Fruit fly (Drosophila melanogaster) whole organism, adult: ENCODE results near the gene CG13972.
A peak's percentile ranks its signal among the peaks of the same experiment; 100 is the strongest.

Source experiments
- CG12768 ChIP-seq: fragments of 200-800 bp; sonication (Bioruptor generic); optimal IDR thresholded peaks from 2 replicates; lab custom pipeline; 2017; ENCODE audit warnings: missing biosample characterization, missing genetic modification characterization, mild to moderate bottlenecking, moderate library complexity, missing genetic modification reagents
- CG1620 ChIP-seq: fragments of 200-800 bp; sonication (Bioruptor generic); optimal IDR thresholded peaks from 2 replicates; lab custom pipeline; 2016; ENCODE audit warnings: missing biosample characterization, missing genetic modification characterization
- CG33017 ChIP-seq: fragments of 200-800 bp; sonication (Bioruptor generic); optimal IDR thresholded peaks from 2 replicates; lab custom pipeline; 2018; ENCODE audit warnings: missing biosample characterization, mild to moderate bottlenecking, missing genetic modification characterization, moderate library complexity
- CG5204 ChIP-seq: fragments of 200-800 bp; sonication (Bioruptor generic); optimal IDR thresholded peaks from 2 replicates; lab custom pipeline; 2016; ENCODE audit warnings: missing biosample characterization, missing genetic modification characterization
- CG7045 ChIP-seq: fragments of 200-800 bp; sonication (Bioruptor generic); optimal IDR thresholded peaks from 2 replicates; lab custom pipeline; 2017; ENCODE audit warnings: missing biosample characterization, mild to moderate bottlenecking, missing genetic modification characterization
- CG7101 ChIP-seq: fragments of 200-800 bp; sonication (Bioruptor generic); optimal IDR thresholded peaks from 2 replicates; lab custom pipeline; 2018; ENCODE audit warnings: missing biosample characterization, mild to moderate bottlenecking, missing genetic modification characterization, moderate library complexity
- Clk ChIP-seq: fragments of 200-800 bp; sonication (Bioruptor generic); optimal IDR thresholded peaks from 2 replicates; lab custom pipeline; 2017; ENCODE audit warnings: missing biosample characterization, missing genetic modification characterization
- Mnt ChIP-seq: fragments of 200-800 bp; sonication (Bioruptor generic); optimal IDR thresholded peaks from 2 replicates; lab custom pipeline; 2016; ENCODE audit warnings: missing biosample characterization, mild to moderate bottlenecking, missing genetic modification characterization
- cic ChIP-seq: fragments of 200-800 bp; sonication (Bioruptor generic); optimal IDR thresholded peaks from 2 replicates; lab custom pipeline; 2017; ENCODE audit warnings: missing biosample characterization, mild to moderate bottlenecking, missing genetic modification characterization, moderate library complexity
- cnc ChIP-seq, 2 experiments: fragments of >200 bp; optimal IDR thresholded peaks; 2 replicates each; lab custom pipeline; 2017
- kay ChIP-seq: fragments of 200-800 bp; sonication (Bioruptor generic); peaks from one replicate; lab custom pipeline; 2016; ENCODE audit warnings: missing biosample characterization, missing genetic modification characterization, borderline replicate concordance
- ovo ChIP-seq: fragments of 200-800 bp; sonication (Bioruptor generic); optimal IDR thresholded peaks from 2 replicates; lab custom pipeline; 2016; ENCODE audit warnings: missing biosample characterization, missing genetic modification characterization
- tj ChIP-seq: fragments of 200-800 bp; sonication (Bioruptor generic); optimal IDR thresholded peaks from 3 replicates; lab custom pipeline; 2017; ENCODE audit warnings: missing biosample characterization, mild to moderate bottlenecking, missing genetic modification characterization, moderate library complexity
- toe ChIP-seq: fragments of 200-800 bp; sonication (Bioruptor generic); optimal IDR thresholded peaks from 2 replicates; lab custom pipeline; 2016; ENCODE audit warnings: missing biosample characterization, missing genetic modification characterization

DNA sequence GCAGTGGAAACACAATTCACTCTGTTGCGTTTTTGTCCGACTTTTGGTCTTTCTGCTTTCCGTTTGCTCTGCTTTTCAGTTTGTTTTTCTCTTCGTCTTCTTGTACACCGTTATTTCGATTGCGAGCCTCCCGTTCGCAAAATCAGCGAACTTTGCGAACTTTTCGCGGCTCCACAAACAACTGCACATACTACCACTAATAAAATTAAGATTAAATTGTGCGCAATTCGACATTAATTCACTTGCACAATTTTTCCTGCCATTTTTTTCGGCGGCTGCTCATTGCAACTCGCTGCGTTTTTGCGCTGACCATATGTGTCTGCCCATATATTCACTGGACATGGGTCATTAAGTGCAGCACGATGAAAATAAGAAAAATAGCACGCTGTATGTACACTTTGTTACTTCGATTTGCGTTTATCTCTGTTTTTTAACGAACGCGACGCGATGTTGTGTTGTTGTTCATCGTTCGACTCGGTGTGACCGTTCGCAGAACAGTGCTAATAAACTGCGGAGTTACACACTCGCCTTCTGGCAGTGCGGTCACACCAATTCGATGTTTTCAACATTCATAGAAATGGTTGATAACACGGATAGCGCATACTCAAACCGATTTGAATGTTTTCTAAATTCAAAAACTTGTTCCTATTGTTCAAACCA, 41.7 kb upstream of the CG13972 start, which contains the start of gene Klp98A:
- TF ChIP-seq cic (GFP tag; lab: Kevin White, UChicago) (peak; percentile 31), CG1620 (GFP tag; lab: Kevin White, UChicago) (peak; percentile 0), kay (GFP tag; lab: Kevin White, UChicago) (no peak), Clk (no peak), CG33017 (tag; lab: Kevin White, UChicago) (no peak), Mnt (GFP tag; lab: Kevin White, UChicago) (peak; percentile 39), toe (no peak), ovo (no peak), tj (GFP tag; lab: Kevin White, UChicago) (peak; percentile 72), CG12768 (GFP tag; lab: Kevin White, UChicago) (no peak), CG5204 (no peak), CG7045 (GFP tag; lab: Kevin White, UChicago) (no peak), cnc (optimal IDR thresholded peaks at IDR 0.05; lab: Kevin White, UChicago) (no peak), CG7101 (tag; lab: Kevin White, UChicago) (no peak)
